Worm (Caenorhabditis elegans): ENCODE measurements around the gene srg-37.

DNA sequence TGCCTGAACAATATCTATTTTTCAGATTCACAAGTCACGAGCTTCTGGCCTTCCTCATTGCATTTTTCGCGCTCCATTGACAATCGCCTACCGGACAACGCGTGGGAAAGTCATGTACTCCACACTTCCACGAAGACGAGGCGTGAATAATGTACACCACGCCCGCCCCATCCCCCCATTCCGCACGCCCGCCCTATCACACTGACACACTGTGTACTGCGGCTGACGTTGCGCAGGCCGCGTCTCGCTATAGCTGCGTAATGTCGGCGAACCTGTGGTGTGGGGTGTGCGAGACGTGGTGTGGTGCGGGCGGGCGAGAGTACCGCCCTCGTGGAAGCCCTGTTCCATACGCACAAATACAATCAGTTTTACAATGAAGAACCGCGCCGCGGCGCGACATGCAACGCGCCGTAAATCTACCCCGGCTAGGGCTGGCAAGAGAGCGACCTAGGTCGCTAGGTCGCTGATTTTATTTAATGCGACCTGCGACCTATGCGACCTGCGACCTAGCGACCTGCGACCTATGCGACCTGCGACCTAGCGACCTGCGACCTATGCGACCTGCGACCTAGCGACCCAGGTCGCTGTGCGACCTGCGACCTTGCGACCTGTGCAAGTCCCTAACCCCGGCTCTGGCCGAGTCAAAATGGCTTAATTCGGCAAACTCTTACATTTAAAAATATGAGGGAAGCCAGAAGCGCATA, 1.4 kb upstream of the srg-37 start:
- TF ChIP-seq ama-1 (optimal IDR thresholded peaks at IDR 0.05) (no peak), egl-27 (tag; optimal IDR thresholded peaks at IDR 0.05) (no peak), ztf-4 (tag; optimal IDR thresholded peaks at IDR 0.05) (no peak)

Measured in whole organism, L2 larva.